Fruit fly (Drosophila melanogaster): Measurements from ENCODE around the gene Sh.

The Sh gene

DNA sequence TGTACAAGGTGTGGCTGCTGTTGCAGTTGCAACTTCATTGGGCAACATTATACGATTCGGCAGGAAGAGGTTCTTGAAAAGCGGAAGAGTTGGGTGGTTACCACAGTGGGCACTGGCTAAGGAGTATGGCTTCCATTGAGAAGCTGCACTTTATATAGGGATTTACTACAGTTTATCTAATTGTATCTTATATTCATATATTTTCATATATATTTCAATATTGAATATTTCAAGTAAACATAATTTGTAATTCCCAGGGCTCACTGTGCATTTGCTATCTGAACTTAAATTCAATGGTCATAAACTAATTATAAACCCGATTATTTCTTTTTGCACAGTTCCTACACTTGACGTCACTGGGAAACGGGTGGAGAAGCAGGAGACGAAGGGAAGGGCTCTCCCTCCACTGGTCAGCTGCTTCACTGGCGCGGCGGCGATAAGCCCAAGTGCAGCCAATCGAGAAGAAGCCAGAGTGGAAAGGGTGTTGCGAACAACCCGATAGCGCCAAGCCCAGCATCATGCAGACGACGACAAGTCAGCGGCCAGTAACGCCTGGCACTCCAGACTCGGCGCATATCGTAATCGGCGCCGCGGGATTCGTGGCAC, 31.8 kb upstream of the Sh start (continued):
- no peak for TF ChIP-seq fd102C (GFP tag; optimal IDR thresholded peaks at IDR 0.05)
- TF ChIP-seq dm (GFP tag; optimal IDR thresholded peaks at IDR 0.05), result no peak
- TF ChIP-seq CG33557 (GFP tag; optimal IDR thresholded peaks at IDR 0.05), result no peak
- peak; percentile 60 for TF ChIP-seq CG32532 (GFP tag; IDR thresholded peaks at IDR 0.05)
- peak; percentile 21 for TF ChIP-seq CG16815 (GFP tag; optimal IDR thresholded peaks at IDR 0.05)
- peak; percentile 19 for TF ChIP-seq dmrt99B (tag; optimal IDR thresholded peaks at IDR 0.05)
- TF ChIP-seq CG2116 (GFP tag; optimal IDR thresholded peaks at IDR 0.05), result no peak
- peak; percentile 47 for TF ChIP-seq al (GFP tag; IDR thresholded peaks at IDR 0.05)
- no peak for TF ChIP-seq ewg (GFP tag; optimal IDR thresholded peaks at IDR 0.05)
- peak; percentile 47 for TF ChIP-seq fd3F (GFP tag; optimal IDR thresholded peaks at IDR 0.05)
- no peak for TF ChIP-seq croc (GFP tag; conservative IDR thresholded peaks at IDR 0.05)
- TF ChIP-seq E2f1 (GFP tag; IDR thresholded peaks at IDR 0.05), result peak; percentile 8; the same call in 1 of the 2 replicates
- TF ChIP-seq klu (GFP tag; IDR thresholded peaks at IDR 0.05), result no peak
- TF ChIP-seq CG15601 (tag; optimal IDR thresholded peaks at IDR 0.05), result no peak
- peak; percentile 58 for TF ChIP-seq crol (GFP tag; IDR thresholded peaks at IDR 0.05)
- no peak for TF ChIP-seq CG13624 (GFP tag; optimal IDR thresholded peaks at IDR 0.05)
- no peak for TF ChIP-seq CG2712 (tag; optimal IDR thresholded peaks at IDR 0.05)
- peak; percentile 28 for TF ChIP-seq Dek (tag; optimal IDR thresholded peaks at IDR 0.05)
- TF ChIP-seq Mrtf (GFP tag; IDR thresholded peaks at IDR 0.05), result no peak
- TF ChIP-seq MBD-R2 (GFP tag; IDR thresholded peaks at IDR 0.05), result peak; percentile 45; the same call in 1 of the 2 replicates
- TF ChIP-seq tna (GFP tag; IDR thresholded peaks at IDR 0.05; ENCODE audit: partially characterized antibody), result no peak
- TF ChIP-seq pfk (GFP tag; optimal IDR thresholded peaks at IDR 0.05), result no peak
- TF ChIP-seq cad (GFP tag; optimal IDR thresholded peaks at IDR 0.05), result no peak
- no peak for TF ChIP-seq CG7271 (tag; optimal IDR thresholded peaks at IDR 0.05)
- 0 out of 2 replicates have a peak, but pooled peaks have one; percentile 25 for TF ChIP-seq CG31441 (GFP tag; IDR thresholded peaks at IDR 0.05)
- peak; percentile 71; the same call in 2 of the 3 replicates for TF ChIP-seq CG2889 (GFP tag; IDR thresholded peaks at IDR 0.05)
- no peak for TF ChIP-seq peb (GFP tag; IDR thresholded peaks at IDR 0.05)
- TF ChIP-seq CG6683 (GFP tag; optimal IDR thresholded peaks at IDR 0.05), result peak; percentile 20
- TF ChIP-seq CG11247 (GFP tag; IDR thresholded peaks at IDR 0.05), result no peak
- TF ChIP-seq CG30431 (GFP tag; optimal IDR thresholded peaks at IDR 0.05), result no peak
- peak; percentile 62 for TF ChIP-seq gem (tag; optimal IDR thresholded peaks at IDR 0.05)
- no peak; the same call in 1 of the 2 replicates for TF ChIP-seq Taf1 (GFP tag; IDR thresholded peaks at IDR 0.05)
- no peak for TF ChIP-seq inv (GFP tag; IDR thresholded peaks at IDR 0.05; ENCODE audit: partially characterized antibody)
- no peak for TF ChIP-seq Dip3 (GFP tag; optimal IDR thresholded peaks at IDR 0.05)
- TF ChIP-seq exex (tag; optimal IDR thresholded peaks at IDR 0.05), result peak; percentile 59
- no peak for TF ChIP-seq chn (GFP tag; optimal IDR thresholded peaks at IDR 0.05)
- TF ChIP-seq Doc3 (GFP tag; IDR thresholded peaks at IDR 0.05; ENCODE audit: partially characterized antibody), result no peak
- no peak for TF ChIP-seq Rx (GFP tag; IDR thresholded peaks at IDR 0.05)
- no peak for TF ChIP-seq B-H2 (GFP tag; optimal IDR thresholded peaks at IDR 0.05)
- peak; percentile 86 for TF ChIP-seq grau (tag; optimal IDR thresholded peaks at IDR 0.05)
- TF ChIP-seq CG6854 (GFP tag; optimal IDR thresholded peaks at IDR 0.05), result peak; percentile 0
- no peak for TF ChIP-seq hbn (GFP tag; IDR thresholded peaks at IDR 0.05; ENCODE audit: partially characterized antibody)
- TF ChIP-seq MESR4 (GFP tag; optimal IDR thresholded peaks at IDR 0.05), result no peak
- peak; percentile 18 for TF ChIP-seq phol (tag; optimal IDR thresholded peaks at IDR 0.05)
- no peak for TF ChIP-seq CG9797 (GFP tag; optimal IDR thresholded peaks at IDR 0.05)
- TF ChIP-seq row (GFP tag; IDR thresholded peaks at IDR 0.05), result peak; percentile 78
- TF ChIP-seq CG12219 (GFP tag; optimal IDR thresholded peaks at IDR 0.05), result no peak
- no peak for TF ChIP-seq ac (GFP tag; optimal IDR thresholded peaks at IDR 0.05)
- no peak for TF ChIP-seq twi (tag; optimal IDR thresholded peaks at IDR 0.05)
- TF ChIP-seq corto (GFP tag; optimal IDR thresholded peaks at IDR 0.05), result no peak

All from whole organism, embryonic.